Fruit fly (Drosophila melanogaster): Measurements from ENCODE around the gene CG14659.

CG14659 gene

dm6 chr3R:4811936-4812534, 19.1 kb downstream of the CG14659 start, which contains the start of the genes Hus1-like and ctrip:
TSS of gene Hus1-like (minus strand) at chr3R:4812096.
TSS of gene ctrip (minus strand) at chr3R:4812096.
- TF ChIP-seq rgr (GFP tag; optimal IDR thresholded peaks at IDR 0.05) (peak; percentile 31), Myc (optimal IDR thresholded peaks at IDR 0.05) (peak; percentile 7), h (GFP tag; optimal IDR thresholded peaks at IDR 0.05) (peak; percentile 35), Rel (GFP tag; optimal IDR thresholded peaks at IDR 0.05) (no peak), Rel (tag; optimal IDR thresholded peaks at IDR 0.05) (peak; percentile 54), usp (GFP tag; optimal IDR thresholded peaks at IDR 0.05) (no peak), Hr78 (GFP tag; optimal IDR thresholded peaks at IDR 0.05) (no peak), HLH106 (tag; optimal IDR thresholded peaks at IDR 0.05) (peak; percentile 9), Sp1 (GFP tag; optimal IDR thresholded peaks at IDR 0.05) (peak; percentile 43), woc (GFP tag; optimal IDR thresholded peaks at IDR 0.05) (peak; percentile 33), OdsH (GFP tag; optimal IDR thresholded peaks at IDR 0.05) (peak; percentile 8)

dm6 chr3R:4811124-4811935, 19.8 kb downstream of the CG14659 start, which contains the start of gene Gmppb:
TSS of gene Gmppb (plus strand) at chr3R:4811444.
- TF ChIP-seq pan (optimal IDR thresholded peaks at IDR 0.05) (no peak), tai (GFP tag; optimal IDR thresholded peaks at IDR 0.05) (no peak), Sp1 (GFP tag; optimal IDR thresholded peaks at IDR 0.05) (no peak), ey (GFP tag; optimal IDR thresholded peaks at IDR 0.05) (no peak)

dm6 chr3R:4809944-4810653, 21.0 kb downstream of the CG14659 start:
- TF ChIP-seq dmrt93B (GFP tag; optimal IDR thresholded peaks at IDR 0.05) (no peak), CG9705 (GFP tag; optimal IDR thresholded peaks at IDR 0.05) (no peak), OdsH (GFP tag; optimal IDR thresholded peaks at IDR 0.05) (peak; percentile 48), Hnf4 (GFP tag; optimal IDR thresholded peaks at IDR 0.05) (peak; percentile 73), brk (GFP tag; optimal IDR thresholded peaks at IDR 0.05) (peak; percentile 10), sv (GFP tag; optimal IDR thresholded peaks at IDR 0.05) (no peak), psq (GFP tag; optimal IDR thresholded peaks at IDR 0.05) (peak; percentile 99), Myc (optimal IDR thresholded peaks at IDR 0.05) (no peak), h (GFP tag; optimal IDR thresholded peaks at IDR 0.05) (peak; percentile 67), rgr (GFP tag; optimal IDR thresholded peaks at IDR 0.05) (no peak), pan (optimal IDR thresholded peaks at IDR 0.05) (no peak), foxo (GFP tag; optimal IDR thresholded peaks at IDR 0.05) (peak in 1 of 2 experiments; percentile 35), Hr78 (GFP tag; optimal IDR thresholded peaks at IDR 0.05) (no peak), Hr83 (GFP tag; optimal IDR thresholded peaks at IDR 0.05; ENCODE audit: poor library complexity, severe bottlenecking) (peak; percentile 79), dl (GFP tag; optimal IDR thresholded peaks at IDR 0.05; ENCODE audit: insufficient read depth in 1 of 2, partially characterized antibody in 2 of 2) (peak in 1 of 2 experiments; percentile 65), GATAd (GFP tag; optimal IDR thresholded peaks at IDR 0.05) (no peak), usp (GFP tag; optimal IDR thresholded peaks at IDR 0.05) (no peak), HLH106 (tag; optimal IDR thresholded peaks at IDR 0.05) (peak; percentile 20), CrebA (GFP tag; optimal IDR thresholded peaks at IDR 0.05; ENCODE audit: borderline replicate concordance) (no peak), fru (GFP tag; optimal IDR thresholded peaks at IDR 0.05) (peak; percentile 60), Dif (GFP tag; optimal IDR thresholded peaks at IDR 0.05; ENCODE audit: partially characterized antibody) (peak; percentile 12), tai (GFP tag; optimal IDR thresholded peaks at IDR 0.05) (no peak), jim (GFP tag; optimal IDR thresholded peaks at IDR 0.05) (peak; percentile 41), Dfd (GFP tag; optimal IDR thresholded peaks at IDR 0.05) (peak; percentile 98), N (GFP tag; optimal IDR thresholded peaks at IDR 0.05) (no peak), Sp1 (GFP tag; optimal IDR thresholded peaks at IDR 0.05) (peak; percentile 47), woc (GFP tag; optimal IDR thresholded peaks at IDR 0.05) (no peak), dsf (GFP tag; optimal IDR thresholded peaks at IDR 0.05; ENCODE audit: borderline replicate concordance) (no peak), br (GFP tag; optimal IDR thresholded peaks at IDR 0.05) (peak; percentile 69), CG32264 (GFP tag; optimal IDR thresholded peaks at IDR 0.05) (no peak), Vsx2 (GFP tag; optimal IDR thresholded peaks at IDR 0.05; ENCODE audit: partially characterized antibody) (peak; percentile 33), ey (GFP tag; optimal IDR thresholded peaks at IDR 0.05) (peak; percentile 49), Abd-B (GFP tag; optimal IDR thresholded peaks at IDR 0.05) (no peak), lola (GFP tag; optimal IDR thresholded peaks at IDR 0.05) (peak; percentile 52), Mio (GFP tag; optimal IDR thresholded peaks at IDR 0.05) (peak; percentile 1), Rel (GFP tag; optimal IDR thresholded peaks at IDR 0.05) (no peak), Rel (tag; optimal IDR thresholded peaks at IDR 0.05) (peak; percentile 64), Jra (GFP tag; optimal IDR thresholded peaks at IDR 0.05) (peak; percentile 55), sage (GFP tag; optimal IDR thresholded peaks at IDR 0.05) (no peak)

Data from whole organism, wandering third instar larva.